Fruit fly (Drosophila melanogaster) whole organism, prepupa: ENCODE results near the gene CG7131.

Source experiments
- Blimp-1 ChIP-seq: fragments of 200-800 bp; sonication (Bioruptor generic); optimal IDR thresholded peaks from 3 replicates; lab custom pipeline; 2017; ENCODE audit warnings: missing biosample characterization, missing genetic modification characterization, mild to moderate bottlenecking, moderate library complexity, missing genetic modification reagents
- CG10631 ChIP-seq: fragments of 200-800 bp; sonication (Bioruptor generic); optimal IDR thresholded peaks from 2 replicates; lab custom pipeline; 2016; ENCODE audit warnings: missing biosample characterization, missing genetic modification characterization
- CG10669 ChIP-seq: fragments of 200-800 bp; sonication (Bioruptor generic); optimal IDR thresholded peaks from 3 replicates; lab custom pipeline; 2018; ENCODE audit warnings: missing biosample characterization, mild to moderate bottlenecking, missing genetic modification characterization, moderate library complexity
- CG11294 ChIP-seq: fragments of 200-800 bp; sonication (Bioruptor generic); IDR thresholded peaks from 2 replicates; pipeline ENCODE4 v1.3.6; 2022; ENCODE audit warnings: missing biosample characterization, missing genetic modification characterization
- CG11762 ChIP-seq: fragments of 200-800 bp; sonication (Bioruptor generic); optimal IDR thresholded peaks from 3 replicates; lab custom pipeline; 2016; ENCODE audit warnings: missing biosample characterization, missing genetic modification characterization; ENCODE audit not compliant: insufficient read depth
- CG11902 ChIP-seq: fragments of 200-800 bp; sonication (Bioruptor generic); optimal IDR thresholded peaks from 3 replicates; lab custom pipeline; 2016; ENCODE audit warnings: missing biosample characterization, missing genetic modification characterization
- CG15336 ChIP-seq: fragments of 200-800 bp; sonication (Bioruptor generic); IDR thresholded peaks from 2 replicates; pipeline ENCODE4 v1.3.6; 2022; ENCODE audit warnings: missing biosample characterization, missing genetic modification characterization
- CG16779 ChIP-seq: fragments of 200-800 bp; sonication (Bioruptor generic); optimal IDR thresholded peaks from 3 replicates; lab custom pipeline; 2017; ENCODE audit warnings: missing biosample characterization, mild to moderate bottlenecking, missing genetic modification characterization
- CG3032 ChIP-seq: fragments of 200-800 bp; optimal IDR thresholded peaks from 2 replicates; lab custom pipeline; 2019; ENCODE audit warnings: missing biosample characterization, mild to moderate bottlenecking, missing genetic modification characterization, moderate library complexity
- CG32006 ChIP-seq: fragments of 200-800 bp; sonication (Bioruptor generic); optimal IDR thresholded peaks from 3 replicates; lab custom pipeline; 2017; ENCODE audit warnings: missing biosample characterization, mild to moderate bottlenecking, missing genetic modification characterization
- CG34406 ChIP-seq: fragments of 200-800 bp; sonication (Bioruptor generic); optimal IDR thresholded peaks from 3 replicates; lab custom pipeline; 2016; ENCODE audit warnings: missing biosample characterization, missing genetic modification characterization
- CG3919 ChIP-seq: fragments of 200-800 bp; sonication (Bioruptor generic); optimal IDR thresholded peaks from 3 replicates; lab custom pipeline; 2016; ENCODE audit warnings: missing biosample characterization, missing genetic modification characterization
- CG4318 ChIP-seq: fragments of 200-800 bp; sonication (Bioruptor generic); optimal IDR thresholded peaks from 3 replicates; lab custom pipeline; 2017; ENCODE audit warnings: missing biosample characterization, mild to moderate bottlenecking, missing genetic modification characterization
- CG6163 ChIP-seq: fragments of 200-800 bp; sonication (Bioruptor generic); IDR thresholded peaks from 3 replicates; pipeline ENCODE4 v1.3.6; 2022; ENCODE audit warnings: missing biosample characterization, missing genetic modification characterization
- CG6808 ChIP-seq: fragments of 200-800 bp; sonication (Bioruptor generic); optimal IDR thresholded peaks from 3 replicates; lab custom pipeline; 2017; ENCODE audit warnings: missing biosample characterization, missing genetic modification characterization, mild to moderate bottlenecking, moderate library complexity, missing genetic modification reagents
- CG7368 ChIP-seq: fragments of 200-800 bp; sonication (Bioruptor generic); optimal IDR thresholded peaks from 3 replicates; lab custom pipeline; 2016; ENCODE audit warnings: missing biosample characterization, missing genetic modification characterization
- CG8119 ChIP-seq: fragments of 200-800 bp; sonication (Bioruptor generic); IDR thresholded peaks from 3 replicates; pipeline ENCODE4 v1.3.6; 2022; ENCODE audit warnings: missing biosample characterization, missing genetic modification characterization
- CG8632 ChIP-seq: fragments of 200-800 bp; sonication (Bioruptor generic); optimal IDR thresholded peaks from 3 replicates; lab custom pipeline; 2016; ENCODE audit warnings: missing biosample characterization, missing genetic modification characterization
- Eip75B ChIP-seq: fragments of 200-800 bp; sonication (Bioruptor generic); optimal IDR thresholded peaks from 3 replicates; lab custom pipeline; 2016; ENCODE audit warnings: missing biosample characterization, missing genetic modification characterization
- Eip78C ChIP-seq: fragments of 200-800 bp; sonication (Bioruptor generic); peaks from one replicate; lab custom pipeline; 2016; ENCODE audit warnings: missing biosample characterization, missing genetic modification characterization
- Eip93F ChIP-seq: fragments of 200-800 bp; sonication (Bioruptor generic); optimal IDR thresholded peaks from 2 replicates; lab custom pipeline; 2016; ENCODE audit warnings: missing biosample characterization, mild to moderate bottlenecking, missing genetic modification characterization
- Ets21C ChIP-seq: fragments of 200-800 bp; sonication (Bioruptor generic); optimal IDR thresholded peaks from 3 replicates; lab custom pipeline; 2016; ENCODE audit warnings: missing biosample characterization, missing genetic modification characterization
- Gug ChIP-seq: fragments of 200-800 bp; sonication (Bioruptor generic); IDR thresholded peaks from 2 replicates; pipeline ENCODE4 v1.3.6; 2022; ENCODE audit warnings: missing biosample characterization, missing genetic modification characterization
- Hr38 ChIP-seq: sonication (Bioruptor generic); optimal IDR thresholded peaks from 2 replicates; lab custom pipeline; 2016; ENCODE audit warnings: missing biosample characterization, missing genetic modification characterization
- Hr39 ChIP-seq: fragments of 200-800 bp; sonication (Bioruptor generic); optimal IDR thresholded peaks from 2 replicates; lab custom pipeline; 2016; ENCODE audit warnings: missing biosample characterization, missing genetic modification characterization
- Hr4 ChIP-seq: fragments of 200-800 bp; sonication (Bioruptor generic); optimal IDR thresholded peaks from 3 replicates; lab custom pipeline; 2016; ENCODE audit warnings: missing biosample characterization, missing genetic modification characterization
- Lpt ChIP-seq: fragments of 200-800 bp; sonication (Bioruptor generic); optimal IDR thresholded peaks from 3 replicates; lab custom pipeline; 2016; ENCODE audit warnings: missing biosample characterization, missing genetic modification characterization
- OdsH ChIP-seq: fragments of 200-800 bp; sonication (Bioruptor generic); optimal IDR thresholded peaks from 3 replicates; lab custom pipeline; 2016; ENCODE audit warnings: missing biosample characterization, missing genetic modification characterization
- Smox ChIP-seq: fragments of 200-800 bp; sonication (Bioruptor generic); optimal IDR thresholded peaks from 3 replicates; lab custom pipeline; 2016; ENCODE audit warnings: missing biosample characterization, missing genetic modification characterization
- Sox14 ChIP-seq: fragments of 200-800 bp; sonication (Bioruptor generic); optimal IDR thresholded peaks from 3 replicates; lab custom pipeline; 2016; ENCODE audit warnings: missing biosample characterization, missing genetic modification characterization
- Sox15 ChIP-seq: fragments of 200-800 bp; sonication (Bioruptor generic); optimal IDR thresholded peaks from 3 replicates; lab custom pipeline; 2016; ENCODE audit warnings: missing biosample characterization, missing genetic modification characterization
- acj6 ChIP-seq: fragments of 200-800 bp; sonication (Bioruptor generic); optimal IDR thresholded peaks from 3 replicates; lab custom pipeline; 2016; ENCODE audit warnings: missing biosample characterization, missing genetic modification characterization
- cyc ChIP-seq: fragments of 200-800 bp; sonication (Bioruptor generic); optimal IDR thresholded peaks from 3 replicates; lab custom pipeline; 2016; ENCODE audit warnings: missing biosample characterization, missing genetic modification characterization
- dac ChIP-seq: fragments of 200-800 bp; sonication (Bioruptor generic); optimal IDR thresholded peaks from 2 replicates; lab custom pipeline; 2017; ENCODE audit warnings: missing biosample characterization, mild to moderate bottlenecking, missing genetic modification characterization
- dsx ChIP-seq: fragments of 200-800 bp; optimal IDR thresholded peaks from 3 replicates; lab custom pipeline; 2019; ENCODE audit warnings: missing biosample characterization, mild to moderate bottlenecking, missing genetic modification characterization, moderate library complexity; ENCODE audit not compliant: poor library complexity, severe bottlenecking
- eg ChIP-seq: fragments of 200-800 bp; sonication (Bioruptor generic); IDR thresholded peaks from 3 replicates; pipeline ENCODE4 v1.3.6; 2022; ENCODE audit warnings: missing biosample characterization, missing genetic modification characterization
- fd59A ChIP-seq: fragments of 200-800 bp; sonication (Bioruptor generic); optimal IDR thresholded peaks from 2 replicates; lab custom pipeline; 2017; ENCODE audit warnings: missing biosample characterization, mild to moderate bottlenecking, missing genetic modification characterization, missing genetic modification reagents
- fd85E ChIP-seq: fragments of 200-800 bp; sonication (Bioruptor generic); optimal IDR thresholded peaks from 3 replicates; lab custom pipeline; 2016; ENCODE audit warnings: missing biosample characterization, missing genetic modification characterization
- fkh ChIP-seq: fragments of 200-800 bp; sonication (Bioruptor generic); optimal IDR thresholded peaks from 3 replicates; lab custom pipeline; 2017; ENCODE audit warnings: missing biosample characterization, mild to moderate bottlenecking, missing genetic modification characterization, moderate library complexity
- lz ChIP-seq: fragments of 200-800 bp; sonication (Bioruptor generic); optimal IDR thresholded peaks from 3 replicates; lab custom pipeline; 2016; ENCODE audit warnings: missing biosample characterization, missing genetic modification characterization
- net ChIP-seq: fragments of 200-800 bp; sonication (Bioruptor generic); optimal IDR thresholded peaks from 3 replicates; lab custom pipeline; 2016; ENCODE audit warnings: missing biosample characterization, missing genetic modification characterization
- pdm3 ChIP-seq: fragments of 200-800 bp; sonication (Bioruptor generic); optimal IDR thresholded peaks from 3 replicates; lab custom pipeline; 2016; ENCODE audit warnings: missing biosample characterization, missing genetic modification characterization
- salr ChIP-seq, 2 experiments: fragments of 200-800 bp; sonication (Bioruptor generic); optimal IDR thresholded peaks; 3 replicates each; lab custom pipeline; 2016 to 2018; ENCODE audit warnings: missing biosample characterization in 2 of 2, missing genetic modification characterization in 2 of 2, mild to moderate bottlenecking in 1 of 2
- ss ChIP-seq, 2 experiments: fragments of 200-800 bp; sonication (Bioruptor generic); optimal IDR thresholded peaks; 2 replicates in 1 of 2; 3 replicates in 1 of 2; lab custom pipeline; 2017 to 2018; ENCODE audit warnings: mild to moderate bottlenecking in 2 of 2, missing biosample characterization in 2 of 2, missing genetic modification characterization in 2 of 2, moderate library complexity in 1 of 2
- svp ChIP-seq: fragments of 200-800 bp; sonication (Bioruptor generic); peaks from one replicate; lab custom pipeline; 2016; ENCODE audit warnings: missing biosample characterization, missing genetic modification characterization

The CG7131 gene

DNA sequence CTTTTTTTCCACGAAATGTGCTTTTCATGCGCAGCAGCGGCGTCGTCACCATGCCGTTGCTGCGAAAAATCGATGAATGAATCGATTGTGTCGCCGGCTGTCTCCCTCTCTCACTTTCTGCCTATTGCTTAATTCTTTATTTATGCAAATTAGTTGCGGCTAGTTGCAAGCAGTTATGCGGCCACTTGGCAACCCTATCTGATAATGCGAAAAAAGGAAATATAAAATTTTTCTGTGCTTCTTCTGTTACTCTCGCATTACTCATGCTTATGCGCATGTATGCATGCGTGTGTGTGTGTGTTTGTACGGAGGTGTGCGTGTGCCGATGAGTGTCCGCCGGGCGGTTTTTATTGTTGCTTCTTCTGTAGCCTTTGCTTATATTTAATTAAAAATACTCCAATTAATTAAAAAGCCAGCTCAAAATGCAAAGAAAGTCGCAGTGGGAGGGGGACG, 44.8 kb downstream of the CG7131 start (continued):
- no peak for TF ChIP-seq CG6808 (GFP tag; lab: Kevin White, UChicago)
- TF ChIP-seq Hr38, result no peak
- no peak for TF ChIP-seq Blimp-1 (GFP tag; lab: Kevin White, UChicago)
- peak; percentile 28; the same call in 1 of the 2 replicates for TF ChIP-seq CG15336 (GFP tag; lab: Robert Waterston, UW)
- TF ChIP-seq pdm3, result peak; percentile 40
- no peak for TF ChIP-seq CG11294 (GFP tag; lab: Robert Waterston, UW)
- TF ChIP-seq Lpt (GFP tag; lab: Kevin White, UChicago), result no peak
- TF ChIP-seq Hr4 (GFP tag; lab: Kevin White, UChicago), result peak; percentile 30
- no peak for TF ChIP-seq fkh (GFP tag; lab: Kevin White, UChicago)
- peak; percentile 41 for TF ChIP-seq CG3919
- TF ChIP-seq Eip93F (GFP tag; lab: Kevin White, UChicago), result no peak
- TF ChIP-seq lz, result peak; percentile 49
- TF ChIP-seq acj6 (GFP tag; lab: Kevin White, UChicago), result peak; percentile 3
- no peak for TF ChIP-seq Smox (GFP tag; lab: Kevin White, UChicago)
- no peak; the same call in 1 of the 3 replicates for TF ChIP-seq CG8119 (GFP tag; lab: Robert Waterston, UW)
- TF ChIP-seq CG3032 (tag; lab: Kevin White, UChicago), result peak; percentile 5
- TF ChIP-seq ss (GFP tag; optimal IDR thresholded peaks at IDR 0.05; lab: Kevin White, UChicago), result no peak
- peak; percentile 54 for TF ChIP-seq Eip78C (GFP tag; lab: Kevin White, UChicago)
- TF ChIP-seq eg (GFP tag; lab: Robert Waterston, UW), result peak; percentile 47; the same call in 1 of the 3 replicates
- peak; percentile 18 for TF ChIP-seq CG10631 (GFP tag; lab: Kevin White, UChicago)
- TF ChIP-seq Sox15, result peak; percentile 30
- no peak for TF ChIP-seq CG11762 (GFP tag; lab: Kevin White, UChicago)
- peak; percentile 41 for TF ChIP-seq OdsH (GFP tag; lab: Kevin White, UChicago)
- no peak for TF ChIP-seq cyc (GFP tag; lab: Kevin White, UChicago)
- peak; percentile 32 for TF ChIP-seq CG8632 (GFP tag; lab: Kevin White, UChicago)
- peak; percentile 11 for TF ChIP-seq dac (GFP tag; lab: Kevin White, UChicago)
- TF ChIP-seq fd59A (GFP tag; lab: Kevin White, UChicago), result no peak
- TF ChIP-seq CG34406 (GFP tag; lab: Kevin White, UChicago), result peak; percentile 10
- TF ChIP-seq CG16779 (tag; lab: Kevin White, UChicago), result no peak
- 0 out of 2 replicates have a peak, but pooled peaks have one; percentile 35 for TF ChIP-seq Gug (GFP tag; lab: Robert Waterston, UW)
- no peak for TF ChIP-seq salr (GFP tag; optimal IDR thresholded peaks at IDR 0.05; lab: Kevin White, UChicago)
- TF ChIP-seq CG10669, result peak; percentile 31
- TF ChIP-seq svp, result no peak
- peak; percentile 14 for TF ChIP-seq Eip75B (GFP tag; lab: Kevin White, UChicago)
- no peak for TF ChIP-seq net (GFP tag; lab: Kevin White, UChicago)
- peak; percentile 31 for TF ChIP-seq CG7368 (GFP tag; lab: Kevin White, UChicago)
- TF ChIP-seq Ets21C (GFP tag; lab: Kevin White, UChicago), result no peak
- TF ChIP-seq CG4318 (GFP tag; lab: Kevin White, UChicago), result no peak
- TF ChIP-seq Hr39 (GFP tag; lab: Kevin White, UChicago), result peak; percentile 39
- TF ChIP-seq dsx (GFP tag; lab: Kevin White, UChicago), result no peak
- TF ChIP-seq, all 60 proteins: peak for 31

DNA sequence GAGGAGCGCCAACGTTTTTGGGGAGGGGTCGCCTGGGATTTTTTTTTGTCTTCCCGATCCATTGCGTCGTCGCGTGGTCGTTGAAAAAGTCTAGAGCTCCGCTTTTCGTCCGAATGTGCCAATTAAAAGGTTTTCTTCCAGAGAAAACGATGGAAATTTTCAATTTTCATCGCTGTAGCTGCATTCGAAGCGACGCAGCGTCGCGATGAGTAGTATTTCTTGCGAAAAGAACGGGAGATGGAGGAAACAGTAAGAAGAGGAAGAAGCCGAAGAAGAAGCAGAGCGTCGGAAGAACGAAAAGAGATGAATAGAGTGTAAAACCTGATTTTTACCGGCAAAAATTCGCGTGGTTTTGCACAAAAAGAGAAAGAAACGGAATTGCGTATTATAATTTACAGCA, 45.6 kb downstream of the CG7131 start:
- TF ChIP-seq CG6808 (GFP tag; lab: Kevin White, UChicago), result no peak
- TF ChIP-seq CG32006 (GFP tag; lab: Kevin White, UChicago), result no peak
- no peak for TF ChIP-seq CG16779 (tag; lab: Kevin White, UChicago)
- TF ChIP-seq eg (GFP tag; lab: Robert Waterston, UW), result 0 out of 3 replicates have a peak, but pooled peaks have one; percentile 5
- TF ChIP-seq fd85E (GFP tag; lab: Kevin White, UChicago), result no peak
- TF ChIP-seq Sox14 (GFP tag; lab: Kevin White, UChicago), result no peak
- TF ChIP-seq net (GFP tag; lab: Kevin White, UChicago), result no peak
- TF ChIP-seq CG7368 (GFP tag; lab: Kevin White, UChicago), result no peak
- no peak for TF ChIP-seq Hr38
- no peak for TF ChIP-seq CG11902
- TF ChIP-seq Eip78C (GFP tag; lab: Kevin White, UChicago), result peak; percentile 2
- TF ChIP-seq CG6163, result peak; percentile 15; the same call in 1 of the 3 replicates
- no peak for TF ChIP-seq pdm3
- TF ChIP-seq, all 60 proteins: peak for 3
